Worm (Caenorhabditis elegans): ENCODE results near the gene sam-4.

ce11 chrII:5668830-5669229 lies 19.7 kb upstream of the sam-4 start, which contains the start of gene C25H3.7:
- no peak for TF ChIP-seq ama-1 (optimal IDR thresholded peaks at IDR 0.05)
- TF ChIP-seq sma-3 (GFP tag; optimal IDR thresholded peaks at IDR 0.05): no peak
- no peak for TF ChIP-seq ztf-4 (tag; optimal IDR thresholded peaks at IDR 0.05)
- no peak for TF ChIP-seq egl-27 (tag; optimal IDR thresholded peaks at IDR 0.05)
- no peak for TF ChIP-seq nhr-6 (tag; optimal IDR thresholded peaks at IDR 0.05)
- TF ChIP-seq lsy-2 (tag; optimal IDR thresholded peaks at IDR 0.05): no peak
- TF ChIP-seq ceh-16 (tag; optimal IDR thresholded peaks at IDR 0.05): no peak
- no peak for TF ChIP-seq mdl-1 (tag; optimal IDR thresholded peaks at IDR 0.05)
- TF ChIP-seq gmeb-1 (tag; optimal IDR thresholded peaks at IDR 0.05): no peak
- TF ChIP-seq mab-5 (tag; optimal IDR thresholded peaks at IDR 0.05): no peak
- TF ChIP-seq nhr-77 (tag; optimal IDR thresholded peaks at IDR 0.05): no peak
